Fruit fly (Drosophila melanogaster): ENCODE results near the gene schuy.

schuy gene

dm6 chr3L:20002482-20003234 lies 16.8 kb downstream of the schuy start, which contains the start of gene CG7668 (continued):
- TF ChIP-seq CG12219 (GFP tag; optimal IDR thresholded peaks at IDR 0.05) = peak; percentile 87
- peak; percentile 84 for TF ChIP-seq schlank (tag; optimal IDR thresholded peaks at IDR 0.05)
- TF ChIP-seq CG15514 (GFP tag; optimal IDR thresholded peaks at IDR 0.05) = peak; percentile 86
- TF ChIP-seq CG7357 (GFP tag; IDR thresholded peaks at IDR 0.05) = peak; percentile 72
- no peak for TF ChIP-seq CG32772 (GFP tag; IDR thresholded peaks at IDR 0.05)
- peak; percentile 69 for TF ChIP-seq slou (GFP tag; optimal IDR thresholded peaks at IDR 0.05)
- TF ChIP-seq CG6272 (GFP tag; IDR thresholded peaks at IDR 0.05) = no peak
- TF ChIP-seq gem (tag; optimal IDR thresholded peaks at IDR 0.05) = peak; percentile 96
- peak; percentile 93 for TF ChIP-seq CG8388 (GFP tag; optimal IDR thresholded peaks at IDR 0.05)
- TF ChIP-seq wek (GFP tag; optimal IDR thresholded peaks at IDR 0.05) = peak; percentile 98
- peak; percentile 88 for TF ChIP-seq HHEX (GFP tag; optimal IDR thresholded peaks at IDR 0.05)
- peak; percentile 92 for TF ChIP-seq Ptx1 (GFP tag; IDR thresholded peaks at IDR 0.05)
- TF ChIP-seq Dref (GFP tag; IDR thresholded peaks at IDR 0.05) = 0 out of 2 replicates have a peak, but pooled peaks have one; percentile 26
- TF ChIP-seq tio (GFP tag; optimal IDR thresholded peaks at IDR 0.05) = peak; percentile 82
- peak; percentile 61 for TF ChIP-seq Adf1 (GFP tag; IDR thresholded peaks at IDR 0.05)
- TF ChIP-seq stwl (tag; optimal IDR thresholded peaks at IDR 0.05) = peak; percentile 78
- peak; percentile 89; the same call in 1 of the 2 replicates for TF ChIP-seq HLH3B (GFP tag; IDR thresholded peaks at IDR 0.05)
- peak; percentile 32; the same call in 1 of the 2 replicates for TF ChIP-seq CG13287 (GFP tag; IDR thresholded peaks at IDR 0.05; ENCODE audit: partially characterized antibody)
- TF ChIP-seq CG34376 (GFP tag; optimal IDR thresholded peaks at IDR 0.05) = peak; percentile 81
- peak; percentile 91 for TF ChIP-seq CG10979 (tag; optimal IDR thresholded peaks at IDR 0.05)
- peak; percentile 89 for TF ChIP-seq pho (GFP tag; optimal IDR thresholded peaks at IDR 0.05)
- peak; percentile 77 for TF ChIP-seq zfh2 (GFP tag; optimal IDR thresholded peaks at IDR 0.05)
- peak; percentile 39; the same call in 1 of the 3 replicates for TF ChIP-seq CG14860 (GFP tag; IDR thresholded peaks at IDR 0.05; ENCODE audit: partially characterized antibody)
- TF ChIP-seq CG15601 (tag; optimal IDR thresholded peaks at IDR 0.05) = peak; percentile 85
- TF ChIP-seq ttk (GFP tag; IDR thresholded peaks at IDR 0.05) = peak; percentile 92
- no peak; the same call in 1 of the 2 replicates for TF ChIP-seq CG10959 (GFP tag; IDR thresholded peaks at IDR 0.05)
- TF ChIP-seq amos (GFP tag; IDR thresholded peaks at IDR 0.05; ENCODE audit: partially characterized antibody) = no peak
- TF ChIP-seq chif (GFP tag; optimal IDR thresholded peaks at IDR 0.05) = peak; percentile 71 to 91
- TF ChIP-seq CG9437 (GFP tag; optimal IDR thresholded peaks at IDR 0.05) = peak; percentile 75
- TF ChIP-seq CG31441 (GFP tag; IDR thresholded peaks at IDR 0.05) = peak; percentile 94
- peak; percentile 77 for TF ChIP-seq HmgD (GFP tag; optimal IDR thresholded peaks at IDR 0.05)
- TF ChIP-seq Trl (optimal IDR thresholded peaks at IDR 0.05) = peak in 1 of 2 experiments; percentile 16
- peak; percentile 85 for TF ChIP-seq Trl (GFP tag; optimal IDR thresholded peaks at IDR 0.05)
- peak; percentile 89 for TF ChIP-seq H2.0 (GFP tag; IDR thresholded peaks at IDR 0.05)
- TF ChIP-seq lbe (GFP tag; optimal IDR thresholded peaks at IDR 0.05) = peak; percentile 88
- TF ChIP-seq CG7786 (GFP tag; optimal IDR thresholded peaks at IDR 0.05) = peak; percentile 80
- TF ChIP-seq NfI (GFP tag; optimal IDR thresholded peaks at IDR 0.05) = peak; percentile 89
- TF ChIP-seq CG2129 (GFP tag; IDR thresholded peaks at IDR 0.05; ENCODE audit: partially characterized antibody) = no peak
- peak; percentile 81 for TF ChIP-seq CG18619 (GFP tag; optimal IDR thresholded peaks at IDR 0.05)
- TF ChIP-seq insv (GFP tag; optimal IDR thresholded peaks at IDR 0.05) = peak in 1 of 2 experiments; percentile 64
- peak; percentile 8 for TF ChIP-seq Neu2 (GFP tag; optimal IDR thresholded peaks at IDR 0.05; ENCODE audit: borderline replicate concordance)
- peak; percentile 84 for TF ChIP-seq Side (GFP tag; optimal IDR thresholded peaks at IDR 0.05)
- TF ChIP-seq YL-1 (GFP tag; optimal IDR thresholded peaks at IDR 0.05) = peak; percentile 86
- TF ChIP-seq ranshi (GFP tag; IDR thresholded peaks at IDR 0.05) = peak; percentile 91; the same call in 1 of the 2 replicates
- peak; percentile 76 for TF ChIP-seq MBD-R2 (GFP tag; IDR thresholded peaks at IDR 0.05)
- peak; percentile 91 for TF ChIP-seq CG11504 (tag; optimal IDR thresholded peaks at IDR 0.05)
- no peak for TF ChIP-seq usp (GFP tag; optimal IDR thresholded peaks at IDR 0.05)
- TF ChIP-seq so (GFP tag; IDR thresholded peaks at IDR 0.05) = peak; percentile 92
- no peak; the same call in 2 of the 3 replicates for TF ChIP-seq dysf (GFP tag; IDR thresholded peaks at IDR 0.05)

Measured in whole organism, embryonic.